Worm (Caenorhabditis elegans): ENCODE results near the gene M03E7.3.

DNA sequence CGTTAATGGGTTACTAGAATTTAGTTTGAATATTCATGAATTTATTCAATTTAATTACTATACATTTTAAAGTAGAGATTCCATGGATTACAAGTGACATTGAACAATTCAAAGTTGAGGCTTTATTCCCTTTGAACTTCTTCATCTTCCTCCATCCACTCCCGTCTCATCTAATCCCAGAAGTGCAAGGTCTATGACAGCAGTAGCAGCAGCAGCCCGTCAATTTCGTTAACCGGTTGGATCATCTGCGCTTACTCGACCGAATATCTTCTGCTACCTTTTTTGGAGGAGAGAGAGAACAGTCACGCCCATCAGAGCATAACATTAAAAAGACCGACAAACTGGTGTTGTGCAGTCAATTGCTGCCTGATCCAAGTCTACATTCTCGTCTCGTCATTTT, 2.5 kb downstream of the M03E7.3 start, which contains the start of gene M03E7.2:
- TF ChIP-seq zip-11 (GFP tag; IDR thresholded peaks at IDR 0.05) = no peak
- no peak for TF ChIP-seq hlh-30 (tag; optimal IDR thresholded peaks at IDR 0.05; ENCODE audit: insufficient read depth)
- TF ChIP-seq unc-62 (GFP tag; optimal IDR thresholded peaks at IDR 0.05 in 1 of 2) = no peak
- no peak for TF ChIP-seq unc-62 (tag; optimal IDR thresholded peaks at IDR 0.05)
- TF ChIP-seq nhr-77 (tag; optimal IDR thresholded peaks at IDR 0.05) = no peak
- no peak for TF ChIP-seq ceh-32 (tag; optimal IDR thresholded peaks at IDR 0.05; ENCODE audit: poor library complexity)
- no peak for TF ChIP-seq skn-1 (tag; optimal IDR thresholded peaks at IDR 0.05)
- TF ChIP-seq zfp-2 (tag; optimal IDR thresholded peaks at IDR 0.05) = no peak
